Worm (Caenorhabditis elegans): ENCODE data around the gene T13B5.9.

DNA sequence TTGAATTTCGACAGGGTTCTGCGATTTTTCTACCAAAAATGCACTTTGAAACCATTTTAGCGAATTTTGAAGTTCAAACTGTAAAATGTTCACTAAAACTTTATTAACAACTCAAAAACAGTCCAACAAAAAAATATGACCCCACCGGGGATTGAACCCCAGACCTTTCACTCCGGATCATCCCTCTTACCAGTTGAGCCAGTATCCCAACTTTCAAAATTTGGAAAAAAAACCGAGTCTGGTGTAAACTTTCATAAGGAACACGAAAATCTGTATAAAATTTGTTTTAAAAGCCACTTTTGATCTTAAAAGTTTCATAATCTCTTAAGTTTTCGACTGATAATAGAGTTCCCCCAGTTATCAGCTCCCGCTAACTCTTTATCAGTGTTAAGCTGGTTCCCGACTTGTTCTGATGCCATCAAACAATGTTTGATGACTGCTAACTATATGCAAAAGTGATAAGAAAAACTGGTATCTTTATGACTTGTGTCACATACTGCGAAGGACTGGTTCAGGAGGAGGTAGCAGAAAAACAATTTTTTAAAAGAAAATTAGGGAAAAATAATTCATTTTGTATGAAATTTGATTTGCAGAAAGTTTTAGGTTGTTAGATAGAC is 717 bp downstream of the T13B5.9 start:
- no peak for TF ChIP-seq ces-1 (GFP tag; optimal IDR thresholded peaks at IDR 0.05)
- no peak for TF ChIP-seq nhr-25 (tag; optimal IDR thresholded peaks at IDR 0.05; ENCODE audit: borderline replicate concordance, insufficient read depth)
- no peak for TF ChIP-seq lir-3 (tag; optimal IDR thresholded peaks at IDR 0.05)
- no peak for TF ChIP-seq egl-43 (GFP tag; IDR thresholded peaks at IDR 0.05)
- TF ChIP-seq jun-1 (tag; optimal IDR thresholded peaks at IDR 0.05), result peak; percentile 50
- TF ChIP-seq fkh-10 (GFP tag; optimal IDR thresholded peaks at IDR 0.05), result no peak
- no peak for TF ChIP-seq nhr-11 (tag; optimal IDR thresholded peaks at IDR 0.05)
- TF ChIP-seq set-16 (GFP tag; IDR thresholded peaks at IDR 0.05), result no peak
- no peak for TF ChIP-seq ztf-11 (tag; optimal IDR thresholded peaks at IDR 0.05)
- no peak for TF ChIP-seq unc-39 (tag; optimal IDR thresholded peaks at IDR 0.05)
- TF ChIP-seq lsy-2 (tag; optimal IDR thresholded peaks at IDR 0.05), result peak in 1 of 2 experiments; percentile 54
- no peak for TF ChIP-seq aly-2 (tag; optimal IDR thresholded peaks at IDR 0.05)
- no peak for TF ChIP-seq daf-12 (tag; optimal IDR thresholded peaks at IDR 0.05)
- TF ChIP-seq lin-13 (GFP tag; optimal IDR thresholded peaks at IDR 0.05), result no peak
